Fruit fly (Drosophila melanogaster) whole organism, embryonic: ENCODE results near the gene dpr20.
A peak's percentile ranks its signal among the peaks of the same experiment; 100 is the strongest.

Experiments
- Adf1 ChIP-seq: fragments of 200-800 bp; sonication (Bioruptor generic); IDR thresholded peaks from 2 replicates; pipeline ENCODE4 v1.3.6; 2022; ENCODE audit warnings: missing biosample characterization, missing genetic modification characterization
- CG10654 ChIP-seq: fragments of 200-800 bp; sonication (Bioruptor generic); optimal IDR thresholded peaks from 2 replicates; lab custom pipeline; 2016; ENCODE audit warnings: missing biosample characterization, missing genetic modification characterization
- CG11398 ChIP-seq: fragments of 200-800 bp; sonication (Bioruptor generic); optimal IDR thresholded peaks from 2 replicates; lab custom pipeline; 2016; ENCODE audit warnings: missing biosample characterization, missing genetic modification characterization
- CG11560 ChIP-seq: fragments of 200-800 bp; sonication (Bioruptor generic); IDR thresholded peaks from 3 replicates; pipeline ENCODE4 v1.3.6; 2022; ENCODE audit warnings: missing biosample characterization, missing genetic modification characterization
- CG14710 ChIP-seq: fragments of 200-800 bp; sonication (Bioruptor generic); optimal IDR thresholded peaks from 3 replicates; lab custom pipeline; 2019; ENCODE audit warnings: missing biosample characterization, mild to moderate bottlenecking, missing genetic modification characterization, moderate library complexity
- CG1647 ChIP-seq: fragments of 200-800 bp; sonication (Bioruptor generic); optimal IDR thresholded peaks from 3 replicates; lab custom pipeline; 2016; ENCODE audit warnings: missing biosample characterization, missing genetic modification characterization
- CG17612 ChIP-seq: fragments of 200-800 bp; sonication (Bioruptor generic); IDR thresholded peaks from 2 replicates; pipeline ENCODE4 v1.3.6; 2022; ENCODE audit warnings: missing biosample characterization, missing genetic modification characterization
- CG18011 ChIP-seq: fragments of 200-800 bp; sonication (Bioruptor generic); optimal IDR thresholded peaks from 2 replicates; lab custom pipeline; 2017; ENCODE audit warnings: missing biosample characterization, missing genetic modification characterization, mild to moderate bottlenecking, moderate library complexity, missing genotype
- CG2116 ChIP-seq: fragments of 200-800 bp; sonication (Bioruptor generic); optimal IDR thresholded peaks from 3 replicates; lab custom pipeline; 2018; ENCODE audit warnings: missing biosample characterization, mild to moderate bottlenecking, missing genetic modification characterization
- CG2712 ChIP-seq: fragments of 200-800 bp; optimal IDR thresholded peaks from 3 replicates; lab custom pipeline; 2019; ENCODE audit warnings: missing biosample characterization, mild to moderate bottlenecking, missing genetic modification characterization, moderate library complexity
- CG2875 ChIP-seq: fragments of 200-800 bp; sonication (Bioruptor generic); optimal IDR thresholded peaks from 2 replicates; lab custom pipeline; 2017; ENCODE audit warnings: missing biosample characterization, mild to moderate bottlenecking, missing genetic modification characterization, missing genetic modification reagents
- CG4707 ChIP-seq: fragments of 200-800 bp; sonication (Bioruptor generic); optimal IDR thresholded peaks from 2 replicates; lab custom pipeline; 2018; ENCODE audit warnings: missing biosample characterization, mild to moderate bottlenecking, missing genetic modification characterization, moderate library complexity
- CG6813 ChIP-seq: fragments of 200-800 bp; sonication (Bioruptor generic); optimal IDR thresholded peaks from 2 replicates; lab custom pipeline; 2017; ENCODE audit warnings: missing biosample characterization, missing genetic modification characterization, mild to moderate bottlenecking, moderate library complexity, missing genetic modification reagents
- CG8924 ChIP-seq: fragments of 200-800 bp; optimal IDR thresholded peaks from 3 replicates; lab custom pipeline; 2019; ENCODE audit warnings: missing biosample characterization, mild to moderate bottlenecking, missing genetic modification characterization, moderate library complexity
- CG9215 ChIP-seq: fragments of 200-800 bp; sonication (Bioruptor generic); IDR thresholded peaks from 2 replicates; pipeline ENCODE4 v1.3.6; 2022; ENCODE audit warnings: missing biosample characterization, missing genetic modification characterization
- CG9876 ChIP-seq: fragments of 200-800 bp; sonication (Bioruptor generic); optimal IDR thresholded peaks from 2 replicates; lab custom pipeline; 2016; ENCODE audit warnings: missing biosample characterization, missing genetic modification characterization
- Drgx ChIP-seq: fragments of 200-800 bp; sonication (Bioruptor generic); IDR thresholded peaks from 2 replicates; pipeline ENCODE4 v1.3.6; 2022; ENCODE audit warnings: missing biosample characterization, missing genetic modification characterization
- HHEX ChIP-seq: fragments of 200-800 bp; sonication (Bioruptor generic); optimal IDR thresholded peaks from 3 replicates; lab custom pipeline; 2017; ENCODE audit warnings: missing biosample characterization, mild to moderate bottlenecking, missing genetic modification characterization, missing genetic modification reagents
- HLH4C ChIP-seq: fragments of 200-800 bp; sonication (Bioruptor generic); IDR thresholded peaks from 3 replicates; pipeline ENCODE4 v1.3.6; 2022; ENCODE audit warnings: missing biosample characterization, missing genetic modification characterization; ENCODE audit not compliant: partially characterized antibody
- Hmx ChIP-seq: fragments of 200-800 bp; sonication (Bioruptor generic); optimal IDR thresholded peaks from 2 replicates; lab custom pipeline; 2016; ENCODE audit warnings: missing biosample characterization, missing genetic modification characterization
- Hr39 ChIP-seq: fragments of >200 bp; optimal IDR thresholded peaks from 2 replicates; lab custom pipeline; 2017
- Hsf ChIP-seq: fragments of 200-800 bp; sonication (Bioruptor generic); optimal IDR thresholded peaks from 3 replicates; lab custom pipeline; 2016; ENCODE audit warnings: missing biosample characterization, missing genetic modification characterization
- Meics ChIP-seq: fragments of 200-800 bp; sonication (Bioruptor generic); optimal IDR thresholded peaks from 2 replicates; lab custom pipeline; 2017; ENCODE audit warnings: missing biosample characterization, mild to moderate bottlenecking, missing genetic modification characterization
- Myb ChIP-seq: fragments of 200-800 bp; sonication (Bioruptor generic); optimal IDR thresholded peaks from 2 replicates; lab custom pipeline; 2016; ENCODE audit warnings: missing biosample characterization, missing genetic modification characterization
- NC2β ChIP-seq: fragments of 200-800 bp; sonication (Bioruptor generic); optimal IDR thresholded peaks from 2 replicates; lab custom pipeline; 2016; ENCODE audit warnings: missing biosample characterization, missing genetic modification characterization
- Rfx ChIP-seq: fragments of 200-800 bp; sonication (Bioruptor generic); IDR thresholded peaks from 2 replicates; pipeline ENCODE4 v1.3.6; 2022; ENCODE audit warnings: missing biosample characterization, missing genetic modification characterization
- Rx ChIP-seq: fragments of 200-800 bp; sonication (Bioruptor generic); IDR thresholded peaks from 2 replicates; pipeline ENCODE4 v1.3.6; 2022; ENCODE audit warnings: missing biosample characterization, missing genetic modification characterization
- YL-1 ChIP-seq: fragments of 200-800 bp; sonication (Bioruptor generic); optimal IDR thresholded peaks from 3 replicates; lab custom pipeline; 2017; ENCODE audit warnings: missing biosample characterization, mild to moderate bottlenecking, missing genetic modification characterization
- ac ChIP-seq: fragments of 200-800 bp; sonication (Bioruptor generic); optimal IDR thresholded peaks from 3 replicates; lab custom pipeline; 2017; ENCODE audit warnings: missing biosample characterization, mild to moderate bottlenecking, missing genetic modification characterization
- al ChIP-seq: fragments of 200-800 bp; sonication (Bioruptor generic); IDR thresholded peaks from 2 replicates; pipeline ENCODE4 v1.3.6; 2022; ENCODE audit warnings: missing biosample characterization, missing genetic modification characterization
- ase ChIP-seq: fragments of 200-800 bp; sonication (Bioruptor generic); IDR thresholded peaks from 3 replicates; pipeline ENCODE4 v1.3.6; 2022; ENCODE audit warnings: missing biosample characterization, missing genetic modification characterization
- chinmo ChIP-seq: fragments of 200-800 bp; sonication (Bioruptor generic); IDR thresholded peaks from 4 replicates; pipeline ENCODE4 v1.3.6; 2022; ENCODE audit warnings: missing biosample characterization, missing genetic modification characterization; ENCODE audit not compliant: partially characterized antibody
- corto ChIP-seq: fragments of 200-800 bp; sonication (Bioruptor generic); optimal IDR thresholded peaks from 2 replicates; lab custom pipeline; 2016; ENCODE audit warnings: missing biosample characterization, mild to moderate bottlenecking, missing genetic modification characterization, moderate library complexity
- fd3F ChIP-seq: fragments of 200-800 bp; sonication (Bioruptor generic); optimal IDR thresholded peaks from 2 replicates; lab custom pipeline; 2018; ENCODE audit warnings: missing biosample characterization, mild to moderate bottlenecking, missing genetic modification characterization, moderate library complexity
- gem ChIP-seq: fragments of 200-800 bp; sonication (Bioruptor generic); optimal IDR thresholded peaks from 2 replicates; lab custom pipeline; 2019; ENCODE audit warnings: missing biosample characterization, mild to moderate bottlenecking, missing genetic modification characterization, moderate library complexity
- gfzf ChIP-seq: fragments of 200-800 bp; sonication (Bioruptor generic); optimal IDR thresholded peaks from 2 replicates; lab custom pipeline; 2016; ENCODE audit warnings: missing biosample characterization, mild to moderate bottlenecking, missing genetic modification characterization, moderate library complexity
- gro ChIP-seq: fragments of 200-800 bp; sonication (Bioruptor generic); optimal IDR thresholded peaks from 2 replicates; lab custom pipeline; 2016; ENCODE audit warnings: missing biosample characterization, missing genetic modification characterization
- jigr1 ChIP-seq: fragments of 200-800 bp; sonication (Bioruptor generic); IDR thresholded peaks from 3 replicates; pipeline ENCODE4 v1.3.6; 2022; ENCODE audit warnings: missing biosample characterization, missing genetic modification characterization
- klu ChIP-seq: fragments of 200-800 bp; sonication (Bioruptor generic); IDR thresholded peaks from 2 replicates; pipeline ENCODE4 v1.3.6; 2022; ENCODE audit warnings: missing biosample characterization, missing genetic modification characterization
- lab ChIP-seq: fragments of 200-800 bp; sonication (Bioruptor generic); optimal IDR thresholded peaks from 3 replicates; lab custom pipeline; 2017; ENCODE audit warnings: missing biosample characterization, missing genetic modification characterization, mild to moderate bottlenecking, moderate library complexity, missing genetic modification reagents
- lov ChIP-seq, 2 experiments: fragments of 200-800 bp in 1 of 2; fragments of >200 bp in 1 of 2; sonication (Bioruptor generic) in 1 of 2; IDR thresholded peaks in 1 of 2; optimal IDR thresholded peaks in 1 of 2; 2 replicates in 1 of 2; 3 replicates in 1 of 2; pipeline versions ENCODE4 v1.3.6 to Lab custom; 2017 to 2022; ENCODE audit warnings: missing biosample characterization in 1 of 2, missing genetic modification characterization in 1 of 2
- luna ChIP-seq: fragments of 200-800 bp; sonication (Bioruptor generic); optimal IDR thresholded peaks from 2 replicates; lab custom pipeline; 2016; ENCODE audit warnings: missing biosample characterization, missing genetic modification characterization
- nerfin-2 ChIP-seq: fragments of 200-800 bp; sonication (Bioruptor generic); IDR thresholded peaks from 2 replicates; pipeline ENCODE4 v1.3.6; 2022; ENCODE audit warnings: missing biosample characterization, missing genetic modification characterization; ENCODE audit not compliant: partially characterized antibody
- ro ChIP-seq: fragments of 200-800 bp; sonication (Bioruptor generic); IDR thresholded peaks from 2 replicates; pipeline ENCODE4 v1.3.6; 2022; ENCODE audit warnings: missing biosample characterization, missing genetic modification characterization
- sd ChIP-seq: fragments of 200-800 bp; sonication (Bioruptor generic); optimal IDR thresholded peaks from 3 replicates; lab custom pipeline; 2018; ENCODE audit warnings: missing biosample characterization, mild to moderate bottlenecking, missing genetic modification characterization, moderate library complexity
- sima ChIP-seq: fragments of 200-800 bp; sonication (Bioruptor generic); optimal IDR thresholded peaks from 2 replicates; lab custom pipeline; 2016; ENCODE audit warnings: missing biosample characterization, missing genetic modification characterization
- twi ChIP-seq: fragments of 200-800 bp; optimal IDR thresholded peaks from 2 replicates; lab custom pipeline; 2019; ENCODE audit warnings: missing biosample characterization, mild to moderate bottlenecking, missing genetic modification characterization, moderate library complexity
- wek ChIP-seq: fragments of 200-800 bp; sonication (Bioruptor generic); optimal IDR thresholded peaks from 3 replicates; lab custom pipeline; 2018; ENCODE audit warnings: missing biosample characterization, mild to moderate bottlenecking, missing genetic modification characterization, moderate library complexity
- zen2 ChIP-seq: fragments of 200-800 bp; sonication (Bioruptor generic); IDR thresholded peaks from 3 replicates; pipeline ENCODE4 v1.3.6; 2022; ENCODE audit warnings: missing biosample characterization, missing genetic modification characterization; ENCODE audit not compliant: partially characterized antibody

Gene dpr20

dm6 chr3L:895314-895980, 38.4 kb upstream of the dpr20 start, which contains the start of gene CG34056 (continued):
- TF ChIP-seq jigr1 (GFP tag; lab: Robert Waterston, UW) (peak; percentile 86), gro (GFP tag; lab: Kevin White, UChicago) (peak; percentile 80), Rfx (peak; percentile 97), ro (GFP tag; lab: Robert Waterston, UW) (peak; percentile 79), lov (optimal IDR thresholded peaks at IDR 0.05; lab: Kevin White, UChicago) (no peak), lov (GFP tag; IDR thresholded peaks at IDR 0.05; lab: Robert Waterston, UW) (peak; percentile 93), wek (GFP tag; lab: Kevin White, UChicago) (peak; percentile 47), chinmo (GFP tag; lab: Robert Waterston, UW) (peak; percentile 86; the same call in 2 of the 4 replicates), HHEX (GFP tag; lab: Kevin White, UChicago) (peak; percentile 93), CG11398 (GFP tag; lab: Kevin White, UChicago) (peak; percentile 38), klu (GFP tag; lab: Robert Waterston, UW) (peak; percentile 91), HLH4C (GFP tag; lab: Robert Waterston, UW) (no peak), CG14710 (tag; lab: Kevin White, UChicago) (peak; percentile 89), CG10654 (GFP tag; lab: Kevin White, UChicago) (peak; percentile 90), lab (GFP tag; lab: Kevin White, UChicago) (peak; percentile 96), corto (GFP tag; lab: Kevin White, UChicago) (peak; percentile 96), gem (peak; percentile 95), ac (GFP tag; lab: Kevin White, UChicago) (peak; percentile 37), YL-1 (peak; percentile 27), NC2β (GFP tag; lab: Kevin White, UChicago) (peak; percentile 64), CG4707 (peak; percentile 74), sima (GFP tag; lab: Kevin White, UChicago) (peak; percentile 65), CG2875 (GFP tag; lab: Kevin White, UChicago) (peak; percentile 86), gfzf (no peak), CG6813 (peak; percentile 90), Rx (GFP tag; lab: Robert Waterston, UW) (peak; percentile 96), Drgx (peak; percentile 99), zen2 (no peak), nerfin-2 (GFP tag; lab: Robert Waterston, UW) (no peak), Hmx (GFP tag; lab: Kevin White, UChicago) (peak; percentile 40), CG17612 (GFP tag; lab: Robert Waterston, UW) (peak; percentile 86), Hr39 (lab: Kevin White, UChicago) (no peak), CG1647 (peak; percentile 82), CG9215 (GFP tag; lab: Robert Waterston, UW) (peak; percentile 89), CG2712 (tag; lab: Kevin White, UChicago) (peak; percentile 95), luna (peak; percentile 79), Adf1 (peak; percentile 60), sd (tag; lab: Kevin White, UChicago) (peak; percentile 77), ase (GFP tag; lab: Robert Waterston, UW) (peak; percentile 90), Myb (peak; percentile 45), CG8924 (tag; lab: Kevin White, UChicago) (peak; percentile 88), twi (tag; lab: Kevin White, UChicago) (peak; percentile 47), Meics (GFP tag; lab: Kevin White, UChicago) (peak; percentile 93), Hsf (GFP tag; lab: Kevin White, UChicago) (peak; percentile 79), CG11560 (tag; lab: Robert Waterston, UW) (peak; percentile 75), CG18011 (GFP tag; lab: Kevin White, UChicago) (peak; percentile 59), fd3F (peak; percentile 79), CG2116 (GFP tag; lab: Kevin White, UChicago) (peak; percentile 24), CG9876 (no peak), al (GFP tag; lab: Robert Waterston, UW) (peak; percentile 90)
